Worm (Caenorhabditis elegans): ENCODE data around the gene srg-56.

ce11 chrV:2710192-2710591 is 27.9 kb downstream of the srg-56 start:
- TF ChIP-seq unc-62 (GFP tag; optimal IDR thresholded peaks at IDR 0.05) (no peak), nhr-12 (tag; optimal IDR thresholded peaks at IDR 0.05) (no peak), nhr-76 (tag; optimal IDR thresholded peaks at IDR 0.05) (no peak), mls-2 (tag; optimal IDR thresholded peaks at IDR 0.05) (no peak), lin-13 (tag; optimal IDR thresholded peaks at IDR 0.05) (no peak), elt-3 (tag; optimal IDR thresholded peaks at IDR 0.05) (no peak), snpc-4 (tag; optimal IDR thresholded peaks at IDR 0.05) (no peak), ces-1 (GFP tag; optimal IDR thresholded peaks at IDR 0.05) (no peak), ztf-11 (tag; optimal IDR thresholded peaks at IDR 0.05) (no peak), blmp-1 (tag; optimal IDR thresholded peaks at IDR 0.05) (no peak), mep-1 (tag; optimal IDR thresholded peaks at IDR 0.05) (no peak), nhr-28 (tag; optimal IDR thresholded peaks at IDR 0.05) (no peak), tbx-8 (GFP tag; optimal IDR thresholded peaks at IDR 0.05) (no peak)
